Fruit fly (Drosophila melanogaster): ENCODE data around the gene CG9356.

CG9356 gene

dm6 chr3R:9422338-9422737 lies 18.3 kb upstream of the CG9356 start:
- no peak for TF ChIP-seq ERR (GFP tag; optimal IDR thresholded peaks at IDR 0.05)
- no peak for TF ChIP-seq Kr (GFP tag; optimal IDR thresholded peaks at IDR 0.05)
- peak in 1 of 2 experiments; percentile 64 for TF ChIP-seq Pdp1 (GFP tag; optimal IDR thresholded peaks at IDR 0.05)

DNA sequence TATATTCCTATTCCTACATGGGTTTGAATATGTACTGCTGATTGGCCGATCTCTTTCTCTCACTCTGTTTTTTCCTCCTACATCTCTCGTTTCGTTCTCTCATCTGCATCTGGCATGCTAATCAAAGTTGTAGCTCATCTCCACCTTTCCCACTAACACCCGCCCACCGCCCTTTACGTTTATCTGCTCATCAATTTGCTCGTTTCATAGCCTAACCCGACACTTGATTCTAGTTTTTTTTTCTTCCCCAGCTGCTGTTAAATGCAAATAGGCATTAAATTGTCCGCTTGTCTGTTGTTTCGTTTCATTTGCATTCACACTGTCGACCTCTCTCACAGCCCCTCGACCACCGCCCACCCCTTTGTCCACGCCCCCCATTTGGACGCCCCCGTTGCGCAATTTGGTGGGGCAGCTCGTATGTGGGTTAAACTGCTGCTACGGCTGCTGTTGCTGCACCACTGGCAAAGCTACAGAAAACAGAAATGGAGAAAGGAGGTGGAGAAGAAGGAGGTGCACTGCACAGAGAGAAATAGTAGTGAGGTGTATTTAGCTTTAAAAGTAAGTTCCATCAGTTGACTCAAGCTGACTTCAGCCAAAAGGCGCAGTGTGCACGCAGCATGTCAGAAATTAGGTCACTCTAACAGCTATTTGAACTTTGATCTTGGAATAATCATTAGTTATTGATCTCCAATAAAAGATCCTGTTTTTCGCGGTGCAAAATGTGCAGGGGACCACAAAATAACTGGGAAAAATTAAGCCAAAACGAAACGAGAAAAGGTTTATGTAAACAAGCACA lies 16.6 kb upstream of the CG9356 start:
- TF ChIP-seq CG10979 (tag; optimal IDR thresholded peaks at IDR 0.05) (peak; percentile 14), CG12769 (tag; optimal IDR thresholded peaks at IDR 0.05) (peak; percentile 45), Trl (optimal IDR thresholded peaks at IDR 0.05) (peak; percentile 7 to 17), Trl (GFP tag; optimal IDR thresholded peaks at IDR 0.05) (no peak), Dfd (GFP tag; optimal IDR thresholded peaks at IDR 0.05) (no peak), CG2712 (tag; optimal IDR thresholded peaks at IDR 0.05) (peak; percentile 9), Bgb (GFP tag; IDR thresholded peaks at IDR 0.05; ENCODE audit: partially characterized antibody) (0 out of 2 replicates have a peak, but pooled peaks have one; percentile 15), HLH3B (GFP tag; IDR thresholded peaks at IDR 0.05) (0 out of 2 replicates have a peak, but pooled peaks have one; percentile 32), bowl (GFP tag; IDR thresholded peaks at IDR 0.05) (0 out of 2 replicates have a peak, but pooled peaks have one; percentile 34), CG2199 (GFP tag; IDR thresholded peaks at IDR 0.05) (0 out of 3 replicates have a peak, but pooled peaks have one; percentile 23), CG6689 (GFP tag; IDR thresholded peaks at IDR 0.05) (0 out of 2 replicates have a peak, but pooled peaks have one; percentile 7), ci (GFP tag; IDR thresholded peaks at IDR 0.05) (peak; percentile 66; the same call in 1 of the 3 replicates), pnt (GFP tag; optimal IDR thresholded peaks at IDR 0.05) (no peak), fd96Cb (tag; optimal IDR thresholded peaks at IDR 0.05) (peak; percentile 14), Awh (GFP tag; IDR thresholded peaks at IDR 0.05) (0 out of 2 replicates have a peak, but pooled peaks have one; percentile 9), Hr78 (GFP tag; optimal IDR thresholded peaks at IDR 0.05) (peak in 1 of 2 experiments; percentile 70), Drgx (GFP tag; IDR thresholded peaks at IDR 0.05) (peak; percentile 59), Oli (tag; optimal IDR thresholded peaks at IDR 0.05) (peak; percentile 31), Sox102F (GFP tag; optimal IDR thresholded peaks at IDR 0.05) (peak; percentile 44), nau (GFP tag; optimal IDR thresholded peaks at IDR 0.05) (peak; percentile 1), Ssrp (tag; optimal IDR thresholded peaks at IDR 0.05) (peak; percentile 16), bsh (GFP tag; optimal IDR thresholded peaks at IDR 0.05) (peak in 1 of 2 experiments; percentile 29), jigr1 (GFP tag; IDR thresholded peaks at IDR 0.05) (0 out of 3 replicates have a peak, but pooled peaks have one; percentile 31), run (tag; optimal IDR thresholded peaks at IDR 0.05) (no peak), CG11093 (GFP tag; IDR thresholded peaks at IDR 0.05) (no peak), dpn (GFP tag; optimal IDR thresholded peaks at IDR 0.05) (peak; percentile 6 to 22), CG16779 (GFP tag; IDR thresholded peaks at IDR 0.05) (peak; percentile 53; the same call in 1 of the 2 replicates), H15 (GFP tag; IDR thresholded peaks at IDR 0.05) (0 out of 3 replicates have a peak, but pooled peaks have one; percentile 5), ttk (GFP tag; IDR thresholded peaks at IDR 0.05) (0 out of 2 replicates have a peak, but pooled peaks have one; percentile 20), crol (GFP tag; IDR thresholded peaks at IDR 0.05) (peak; percentile 75), CG31365 (tag; optimal IDR thresholded peaks at IDR 0.05) (no peak), ap (GFP tag; IDR thresholded peaks at IDR 0.05) (no peak), slbo (GFP tag; IDR thresholded peaks at IDR 0.05) (peak; percentile 8; the same call in 1 of the 2 replicates), CG7839 (tag; optimal IDR thresholded peaks at IDR 0.05) (peak; percentile 4), Ets65A (GFP tag) (peak; percentile 88), Hr51 (GFP tag; optimal IDR thresholded peaks at IDR 0.05) (peak in 1 of 2 experiments; percentile 38), lab (GFP tag; optimal IDR thresholded peaks at IDR 0.05) (peak; percentile 20), bigmax (GFP tag; optimal IDR thresholded peaks at IDR 0.05) (no peak), CG31441 (GFP tag; IDR thresholded peaks at IDR 0.05) (peak; percentile 41), CG11504 (tag; optimal IDR thresholded peaks at IDR 0.05) (peak; percentile 43), HHEX (GFP tag; optimal IDR thresholded peaks at IDR 0.05) (peak; percentile 6), Blimp-1 (GFP tag; optimal IDR thresholded peaks at IDR 0.05) (peak; percentile 17), sr (GFP tag; IDR thresholded peaks at IDR 0.05) (peak; percentile 40; the same call in 1 of the 3 replicates)

All from whole organism, embryonic.